Fruit fly (Drosophila melanogaster) whole organism, embryonic: ENCODE data around the gene CG9948.

ENCODE experiments used
- Awh ChIP-seq: fragments of 200-800 bp; sonication (Bioruptor generic); IDR thresholded peaks from 2 replicates; pipeline ENCODE4, ENCODE4 v1.3.6; 2022; ENCODE audit warnings: missing biosample characterization, missing genetic modification characterization
- CG10147 ChIP-seq: fragments of 200-800 bp; sonication (Bioruptor generic); optimal IDR thresholded peaks from 2 replicates; lab custom pipeline; 2019; ENCODE audit warnings: missing biosample characterization, mild to moderate bottlenecking, missing genetic modification characterization, moderate library complexity
- CG10209 ChIP-seq: fragments of 200-800 bp; sonication (Bioruptor generic); optimal IDR thresholded peaks from 3 replicates; lab custom pipeline; 2017; ENCODE audit warnings: missing biosample characterization, mild to moderate bottlenecking, missing genetic modification characterization, missing genetic modification reagents
- CG11085 ChIP-seq: fragments of 200-800 bp; sonication (Bioruptor generic); IDR thresholded peaks from 2 replicates; pipeline ENCODE4 v1.3.6; 2022; ENCODE audit warnings: missing biosample characterization, missing genetic modification characterization
- CG12659 ChIP-seq: fragments of 200-800 bp; sonication (Bioruptor generic); optimal IDR thresholded peaks from 3 replicates; lab custom pipeline; 2017; ENCODE audit warnings: mild to moderate bottlenecking, missing biosample characterization, missing genetic modification reagents, missing genetic modification characterization
- CG13424 ChIP-seq: fragments of 200-800 bp; sonication (Bioruptor generic); optimal IDR thresholded peaks from 2 replicates; lab custom pipeline; 2019; ENCODE audit warnings: missing biosample characterization, mild to moderate bottlenecking, missing genetic modification characterization, moderate library complexity
- CG13894 ChIP-seq: fragments of 200-800 bp; sonication (Bioruptor generic); optimal IDR thresholded peaks from 3 replicates; lab custom pipeline; 2018; ENCODE audit warnings: missing biosample characterization, mild to moderate bottlenecking, missing genetic modification characterization, moderate library complexity
- CG15696 ChIP-seq: fragments of 200-800 bp; sonication (Bioruptor generic); optimal IDR thresholded peaks from 2 replicates; lab custom pipeline; 2019; ENCODE audit warnings: missing biosample characterization, mild to moderate bottlenecking, missing genetic modification characterization, moderate library complexity
- CG1602 ChIP-seq: fragments of 200-800 bp; sonication (Bioruptor generic); optimal IDR thresholded peaks from 3 replicates; lab custom pipeline; 2016; ENCODE audit warnings: missing biosample characterization, missing genetic modification characterization
- CG1647 ChIP-seq: fragments of 200-800 bp; sonication (Bioruptor generic); optimal IDR thresholded peaks from 3 replicates; lab custom pipeline; 2016; ENCODE audit warnings: missing biosample characterization, missing genetic modification characterization
- CG17186 ChIP-seq: fragments of 200-800 bp; sonication (Bioruptor generic); optimal IDR thresholded peaks from 3 replicates; lab custom pipeline; 2017; ENCODE audit warnings: missing biosample characterization, missing genetic modification reagents, missing genetic modification characterization
- CG17328 ChIP-seq: fragments of 200-800 bp; sonication (Bioruptor generic); IDR thresholded peaks from 2 replicates; pipeline ENCODE4 v1.3.6; 2022; ENCODE audit warnings: missing biosample characterization, missing genetic modification characterization
- CG17385 ChIP-seq: fragments of 200-800 bp; sonication (Bioruptor generic); optimal IDR thresholded peaks from 3 replicates; lab custom pipeline; 2018; ENCODE audit warnings: missing biosample characterization, mild to moderate bottlenecking, missing genetic modification characterization
- CG2120 ChIP-seq: fragments of 200-800 bp; sonication (Bioruptor generic); optimal IDR thresholded peaks from 3 replicates; lab custom pipeline; 2016; ENCODE audit warnings: missing biosample characterization, missing genetic modification characterization
- CG2712 ChIP-seq: fragments of 200-800 bp; optimal IDR thresholded peaks from 3 replicates; lab custom pipeline; 2019; ENCODE audit warnings: missing biosample characterization, mild to moderate bottlenecking, missing genetic modification characterization, moderate library complexity
- CG3726 ChIP-seq: fragments of 200-800 bp; sonication (Bioruptor generic); IDR thresholded peaks from 3 replicates; pipeline ENCODE4, ENCODE4 v1.3.6; 2022; ENCODE audit warnings: missing biosample characterization, missing genetic modification characterization
- CG4730 ChIP-seq: fragments of 200-800 bp; sonication (Bioruptor generic); IDR thresholded peaks from 2 replicates; pipeline ENCODE4 v1.3.6; 2022; ENCODE audit warnings: missing biosample characterization, missing genetic modification characterization
- CG6272 ChIP-seq: fragments of 200-800 bp; sonication (Bioruptor generic); IDR thresholded peaks from 2 replicates; pipeline ENCODE4 v1.3.6; 2022; ENCODE audit warnings: missing biosample characterization, missing genetic modification characterization
- CG6813 ChIP-seq: fragments of 200-800 bp; sonication (Bioruptor generic); optimal IDR thresholded peaks from 2 replicates; lab custom pipeline; 2017; ENCODE audit warnings: missing biosample characterization, missing genetic modification characterization, mild to moderate bottlenecking, moderate library complexity, missing genetic modification reagents
- CG7987 ChIP-seq: fragments of 200-800 bp; sonication (Bioruptor generic); optimal IDR thresholded peaks from 2 replicates; lab custom pipeline; 2018; ENCODE audit warnings: missing biosample characterization, mild to moderate bottlenecking, missing genetic modification characterization, moderate library complexity
- CTCF ChIP-seq: fragments of 200-800 bp; sonication (Bioruptor generic); optimal IDR thresholded peaks from 2 replicates; lab custom pipeline; 2017; ENCODE audit warnings: missing biosample characterization, mild to moderate bottlenecking, missing genetic modification characterization, moderate library complexity
- Chrac-16 ChIP-seq: fragments of 200-800 bp; sonication (Bioruptor generic); optimal IDR thresholded peaks from 3 replicates; lab custom pipeline; 2016; ENCODE audit warnings: missing biosample characterization, missing genetic modification characterization
- H15 ChIP-seq: fragments of 200-800 bp; sonication (Bioruptor generic); IDR thresholded peaks from 3 replicates; pipeline ENCODE4 v1.3.6; 2022; ENCODE audit warnings: missing biosample characterization, missing genetic modification characterization
- H2.0 ChIP-seq: fragments of 200-800 bp; sonication (Bioruptor generic); IDR thresholded peaks from 2 replicates; pipeline ENCODE4 v1.3.6; 2022; ENCODE audit warnings: missing biosample characterization, missing genetic modification characterization
- Hey ChIP-seq: fragments of 200-800 bp; sonication (Bioruptor generic); optimal IDR thresholded peaks from 3 replicates; lab custom pipeline; 2018; ENCODE audit warnings: missing biosample characterization, mild to moderate bottlenecking, missing genetic modification characterization
- Hr51 ChIP-seq, 2 experiments: fragments of 200-800 bp; sonication (Bioruptor generic); optimal IDR thresholded peaks; 2 replicates in 1 of 2; 3 replicates in 1 of 2; lab custom pipeline; 2016 to 2018; ENCODE audit warnings: missing biosample characterization in 2 of 2, missing genetic modification characterization in 2 of 2, mild to moderate bottlenecking in 1 of 2, moderate library complexity in 1 of 2
- Hsf ChIP-seq: fragments of 200-800 bp; sonication (Bioruptor generic); optimal IDR thresholded peaks from 3 replicates; lab custom pipeline; 2016; ENCODE audit warnings: missing biosample characterization, missing genetic modification characterization
- MESR4 ChIP-seq: fragments of 200-800 bp; sonication (Bioruptor generic); optimal IDR thresholded peaks from 2 replicates; lab custom pipeline; 2018; ENCODE audit warnings: missing biosample characterization, mild to moderate bottlenecking, missing genetic modification characterization, moderate library complexity
- Side ChIP-seq: fragments of 200-800 bp; sonication (Bioruptor generic); optimal IDR thresholded peaks from 2 replicates; lab custom pipeline; 2016; ENCODE audit warnings: missing biosample characterization, missing genetic modification characterization
- Ssrp ChIP-seq: fragments of 200-800 bp; sonication (Bioruptor generic); optimal IDR thresholded peaks from 2 replicates; lab custom pipeline; 2018; ENCODE audit warnings: missing biosample characterization, mild to moderate bottlenecking, missing genetic modification characterization, moderate library complexity
- Vsx1 ChIP-seq: fragments of 200-800 bp; sonication (Bioruptor generic); optimal IDR thresholded peaks from 2 replicates; lab custom pipeline; 2017; ENCODE audit warnings: missing biosample characterization, mild to moderate bottlenecking, missing genetic modification characterization, missing genetic modification reagents
- al ChIP-seq: fragments of 200-800 bp; sonication (Bioruptor generic); IDR thresholded peaks from 2 replicates; pipeline ENCODE4 v1.3.6; 2022; ENCODE audit warnings: missing biosample characterization, missing genetic modification characterization
- bowl ChIP-seq: fragments of 200-800 bp; sonication (Bioruptor generic); IDR thresholded peaks from 2 replicates; pipeline ENCODE4 v1.3.6; 2022; ENCODE audit warnings: missing biosample characterization, missing genetic modification characterization
- br ChIP-seq: fragments of >200 bp; optimal IDR thresholded peaks from 2 replicates; lab custom pipeline; 2017
- caup ChIP-seq: fragments of 200-800 bp; sonication (Bioruptor generic); optimal IDR thresholded peaks from 3 replicates; lab custom pipeline; 2017; ENCODE audit warnings: missing biosample characterization, mild to moderate bottlenecking, missing genetic modification characterization, moderate library complexity; ENCODE audit not compliant: severe bottlenecking
- croc ChIP-seq: fragments of 200-800 bp; sonication (Bioruptor generic); conservative IDR thresholded peaks from 3 replicates; pipeline ENCODE4 v1.3.6; 2022; ENCODE audit warnings: missing biosample characterization, missing genetic modification characterization
- cwo ChIP-seq: fragments of 200-800 bp; sonication (Bioruptor generic); optimal IDR thresholded peaks from 3 replicates; lab custom pipeline; 2017; ENCODE audit warnings: missing biosample characterization, missing genetic modification characterization, mild to moderate bottlenecking, moderate library complexity, missing genetic modification reagents
- dmrt11E ChIP-seq: fragments of 200-800 bp; sonication (Bioruptor generic); optimal IDR thresholded peaks from 3 replicates; lab custom pipeline; 2018; ENCODE audit warnings: missing biosample characterization, mild to moderate bottlenecking, missing genetic modification characterization, moderate library complexity
- esg ChIP-seq: fragments of 200-800 bp; sonication (Bioruptor generic); conservative IDR thresholded peaks from 2 replicates; pipeline ENCODE4 v1.3.6; 2022; ENCODE audit warnings: missing biosample characterization, missing genetic modification characterization
- gt ChIP-seq: fragments of 200-800 bp; sonication (Bioruptor generic); IDR thresholded peaks from 2 replicates; pipeline ENCODE4 v1.3.6; 2022; ENCODE audit warnings: missing biosample characterization, missing genetic modification characterization
- h ChIP-seq: fragments of >200 bp; optimal IDR thresholded peaks from 2 replicates; lab custom pipeline; 2017
- hth ChIP-seq: fragments of >200 bp; optimal IDR thresholded peaks from 2 replicates; lab custom pipeline; 2017; ENCODE audit warnings: inconsistent platforms
- jigr1 ChIP-seq: fragments of 200-800 bp; sonication (Bioruptor generic); IDR thresholded peaks from 3 replicates; pipeline ENCODE4 v1.3.6; 2022; ENCODE audit warnings: missing biosample characterization, missing genetic modification characterization
- knrl ChIP-seq: fragments of 200-800 bp; sonication (Bioruptor generic); IDR thresholded peaks from 3 replicates; pipeline ENCODE4 v1.3.6; 2022; ENCODE audit warnings: missing biosample characterization, missing genetic modification characterization; ENCODE audit not compliant: partially characterized antibody
- luna ChIP-seq: fragments of 200-800 bp; sonication (Bioruptor generic); optimal IDR thresholded peaks from 2 replicates; lab custom pipeline; 2016; ENCODE audit warnings: missing biosample characterization, missing genetic modification characterization
- nmo ChIP-seq: fragments of 200-800 bp; sonication (Bioruptor generic); optimal IDR thresholded peaks from 2 replicates; lab custom pipeline; 2018; ENCODE audit warnings: missing biosample characterization, mild to moderate bottlenecking, missing genetic modification characterization, moderate library complexity
- odd ChIP-seq: fragments of 200-800 bp; sonication (Bioruptor generic); optimal IDR thresholded peaks from 2 replicates; lab custom pipeline; 2017; ENCODE audit warnings: missing biosample characterization, mild to moderate bottlenecking, missing genetic modification characterization
- pb ChIP-seq: fragments of 200-800 bp; sonication (Bioruptor generic); optimal IDR thresholded peaks from 3 replicates; lab custom pipeline; 2016; ENCODE audit warnings: missing biosample characterization, missing genetic modification characterization
- ttk ChIP-seq: fragments of 200-800 bp; sonication (Bioruptor generic); IDR thresholded peaks from 2 replicates; pipeline ENCODE4 v2.1.2; 2022; ENCODE audit warnings: missing biosample characterization, missing genetic modification characterization
- wdn ChIP-seq: fragments of 200-800 bp; sonication (Bioruptor generic); IDR thresholded peaks from 2 replicates; pipeline ENCODE4 v1.3.6; 2022; ENCODE audit warnings: missing biosample characterization, missing genetic modification characterization
- yki ChIP-seq: fragments of >200 bp; optimal IDR thresholded peaks from 3 replicates; lab custom pipeline; 2018
- zfh2 ChIP-seq: fragments of 200-800 bp; sonication (Bioruptor generic); optimal IDR thresholded peaks from 2 replicates; lab custom pipeline; 2016; ENCODE audit warnings: missing biosample characterization, missing genetic modification characterization

Gene CG9948

dm6 chr3L:6964488-6965152 is 8.8 kb downstream of the CG9948 start, which contains the start of gene sgl (continued):
- TF ChIP-seq caup, result peak; percentile 60
- TF ChIP-seq odd (GFP tag; lab: Kevin White, UChicago), result no peak
- TF ChIP-seq hth (lab: Kevin White, UChicago), result no peak
- TF ChIP-seq Hr51 (GFP tag; optimal IDR thresholded peaks at IDR 0.05; lab: Kevin White, UChicago), result peak; percentile 20 to 31
- no peak for TF ChIP-seq dmrt11E
- TF ChIP-seq CG11085 (GFP tag; lab: Robert Waterston, UW), result no peak
- peak; percentile 26 for TF ChIP-seq Side (GFP tag; lab: Kevin White, UChicago)
- TF ChIP-seq Chrac-16, result no peak
- TF ChIP-seq CG12659, result peak; percentile 66
- peak; percentile 57 for TF ChIP-seq MESR4 (GFP tag; lab: Kevin White, UChicago)
- TF ChIP-seq Hey (tag; lab: Kevin White, UChicago), result no peak
- peak; percentile 7 for TF ChIP-seq CG2712 (tag; lab: Kevin White, UChicago)
- peak; percentile 38 for TF ChIP-seq pb (GFP tag; lab: Kevin White, UChicago)
- TF ChIP-seq Awh, result 0 out of 2 replicates have a peak, but pooled peaks have one; percentile 25
- TF ChIP-seq CG17385 (GFP tag; lab: Kevin White, UChicago), result peak; percentile 95
- TF ChIP-seq yki, result no peak
- TF ChIP-seq CG17186, result no peak
- no peak for TF ChIP-seq wdn (GFP tag; lab: Robert Waterston, UW)
- TF ChIP-seq CG6272 (GFP tag; lab: Robert Waterston, UW), result no peak
- TF ChIP-seq CG17328, result 0 out of 2 replicates have a peak, but pooled peaks have one; percentile 11
- peak; percentile 57 for TF ChIP-seq CG6813 (GFP tag; lab: Kevin White, UChicago)
- TF ChIP-seq croc, result no peak
- TF ChIP-seq CG7987 (GFP tag; lab: Kevin White, UChicago), result peak; percentile 57
- TF ChIP-seq h (lab: Kevin White, UChicago), result no peak
- TF ChIP-seq CG13424 (tag; lab: Kevin White, UChicago), result no peak
- no peak for TF ChIP-seq Ssrp (tag; lab: Kevin White, UChicago)
- TF ChIP-seq bowl, result 0 out of 2 replicates have a peak, but pooled peaks have one; percentile 26
- TF ChIP-seq al (GFP tag; lab: Robert Waterston, UW), result no peak
- peak; percentile 5 for TF ChIP-seq CG1647 (GFP tag; lab: Kevin White, UChicago)
- peak; percentile 73 for TF ChIP-seq CG13894
- no peak for TF ChIP-seq gt (GFP tag; lab: Robert Waterston, UW)
- TF ChIP-seq CTCF (GFP tag; lab: Kevin White, UChicago), result no peak
- no peak for TF ChIP-seq CG10147 (GFP tag; lab: Kevin White, UChicago)
- TF ChIP-seq jigr1 (GFP tag; lab: Robert Waterston, UW), result no peak
- TF ChIP-seq br (lab: Kevin White, UChicago), result no peak
- TF ChIP-seq CG10209 (GFP tag; lab: Kevin White, UChicago), result no peak
- no peak for TF ChIP-seq H2.0 (GFP tag; lab: Robert Waterston, UW)
- TF ChIP-seq Hsf (GFP tag; lab: Kevin White, UChicago), result no peak
- peak; percentile 51 for TF ChIP-seq CG2120 (GFP tag; lab: Kevin White, UChicago)
- no peak for TF ChIP-seq ttk (GFP tag; lab: Robert Waterston, UW)
- TF ChIP-seq cwo (GFP tag; lab: Kevin White, UChicago), result peak; percentile 53
- TF ChIP-seq H15, result no peak
- TF ChIP-seq zfh2 (GFP tag; lab: Kevin White, UChicago), result no peak
- TF ChIP-seq CG4730 (GFP tag; lab: Robert Waterston, UW), result no peak
- no peak for TF ChIP-seq CG3726 (GFP tag; lab: Robert Waterston, UW)
- peak; percentile 7 for TF ChIP-seq CG15696 (tag; lab: Kevin White, UChicago)
- peak; percentile 23 for TF ChIP-seq nmo
- peak; percentile 19 for TF ChIP-seq luna (GFP tag; lab: Kevin White, UChicago)
- TF ChIP-seq Vsx1 (GFP tag; lab: Kevin White, UChicago), result no peak
- TF ChIP-seq CG1602 (GFP tag; lab: Kevin White, UChicago), result no peak
- peak; percentile 34; the same call in 1 of the 3 replicates for TF ChIP-seq knrl
- TF ChIP-seq esg (GFP tag; lab: Robert Waterston, UW), result no peak
